Worm (Caenorhabditis elegans): ENCODE data around the gene Y52E8A.2.

The Y52E8A.2 gene

ce11 chrII:4320455-4320854 lies at the start of gene Y52E8A.2:
Y52E8A.2 (plus strand) TSS chrII:4320836.
- TF ChIP-seq hlh-8 (tag; optimal IDR thresholded peaks at IDR 0.05): no peak
- TF ChIP-seq nhr-11 (tag; optimal IDR thresholded peaks at IDR 0.05): no peak
- TF ChIP-seq nhr-232 (tag; optimal IDR thresholded peaks at IDR 0.05): no peak
- no peak for TF ChIP-seq pqm-1 (tag; optimal IDR thresholded peaks at IDR 0.05)
- TF ChIP-seq ceh-34 (tag; optimal IDR thresholded peaks at IDR 0.05): no peak
- no peak for TF ChIP-seq dve-1 (tag; optimal IDR thresholded peaks at IDR 0.05)
- TF ChIP-seq C38D4.7 (GFP tag; optimal IDR thresholded peaks at IDR 0.05): no peak
- no peak for TF ChIP-seq pha-2 (tag; optimal IDR thresholded peaks at IDR 0.05)
- TF ChIP-seq ceh-31 (tag; optimal IDR thresholded peaks at IDR 0.05): no peak
- no peak for TF ChIP-seq ceh-18 (tag; optimal IDR thresholded peaks at IDR 0.05)

- TF ChIP-seq sdc-2 (tag; optimal IDR thresholded peaks at IDR 0.05) (no peak), elt-2 (tag; optimal IDR thresholded peaks at IDR 0.05) (no peak), rnt-1 (tag; optimal IDR thresholded peaks at IDR 0.05) (no peak), syd-9 (tag; optimal IDR thresholded peaks at IDR 0.05) (no peak), ahr-1 (tag; optimal IDR thresholded peaks at IDR 0.05) (no peak), ceh-2 (tag; optimal IDR thresholded peaks at IDR 0.05) (no peak), ceh-34 (tag; optimal IDR thresholded peaks at IDR 0.05) (no peak), tbx-7 (tag; optimal IDR thresholded peaks at IDR 0.05) (no peak), ceh-6 (GFP tag; optimal IDR thresholded peaks at IDR 0.05) (no peak), tbx-2 (tag; optimal IDR thresholded peaks at IDR 0.05) (no peak), ceh-14 (tag; optimal IDR thresholded peaks at IDR 0.05) (no peak), ceh-45 (GFP tag; IDR thresholded peaks at IDR 0.05) (no peak), hlh-15 (tag; optimal IDR thresholded peaks at IDR 0.05) (no peak), ref-2 (tag; optimal IDR thresholded peaks at IDR 0.05) (no peak), ztf-16 (tag; optimal IDR thresholded peaks at IDR 0.05) (no peak), ama-1 (optimal IDR thresholded peaks at IDR 0.05) (no peak), mec-3 (tag; optimal IDR thresholded peaks at IDR 0.05; ENCODE audit: borderline replicate concordance) (no peak), che-1 (tag; optimal IDR thresholded peaks at IDR 0.05) (no peak), sox-4 (tag; optimal IDR thresholded peaks at IDR 0.05) (no peak)
Measured at ce11 chrII:4275637-4276252, 44.9 kb upstream of the Y52E8A.2 start, which contains the start of gene npr-42. npr-42 (plus strand) TSS chrII:4276202.

ce11 chrII:4276924-4277323 lies 43.7 kb upstream of the Y52E8A.2 start:
- no peak for TF ChIP-seq lin-11 (tag; optimal IDR thresholded peaks at IDR 0.05)
- no peak for TF ChIP-seq gmeb-2 (tag; optimal IDR thresholded peaks at IDR 0.05)
- no peak for TF ChIP-seq nhr-11 (tag; optimal IDR thresholded peaks at IDR 0.05)
- no peak for TF ChIP-seq hlh-15 (tag; optimal IDR thresholded peaks at IDR 0.05)
- peak; percentile 41 for TF ChIP-seq unc-42 (tag; optimal IDR thresholded peaks at IDR 0.05)

- TF ChIP-seq syd-9 (tag; optimal IDR thresholded peaks at IDR 0.05) (no peak), unc-55 (GFP tag; optimal IDR thresholded peaks at IDR 0.05) (no peak), ceh-45 (GFP tag; IDR thresholded peaks at IDR 0.05) (no peak), pros-1 (tag; optimal IDR thresholded peaks at IDR 0.05) (no peak), dve-1 (tag; optimal IDR thresholded peaks at IDR 0.05) (peak; percentile 80), fax-1 (tag; optimal IDR thresholded peaks at IDR 0.05) (no peak), hlh-6 (tag; optimal IDR thresholded peaks at IDR 0.05) (no peak), elt-2 (tag; optimal IDR thresholded peaks at IDR 0.05) (no peak), lin-11 (tag; optimal IDR thresholded peaks at IDR 0.05) (no peak)
Measured at ce11 chrII:4277639-4278038, 43.0 kb upstream of the Y52E8A.2 start.

- TF ChIP-seq fkh-10 (GFP tag; optimal IDR thresholded peaks at IDR 0.05) (no peak), ceh-6 (GFP tag; optimal IDR thresholded peaks at IDR 0.05) (no peak), unc-86 (tag; optimal IDR thresholded peaks at IDR 0.05) (no peak), pqm-1 (tag; optimal IDR thresholded peaks at IDR 0.05) (no peak), Y22D7AL.16 (tag; optimal IDR thresholded peaks at IDR 0.05) (no peak), ets-4 (tag; optimal IDR thresholded peaks at IDR 0.05) (no peak), ztf-16 (tag; optimal IDR thresholded peaks at IDR 0.05) (no peak), nhr-232 (tag; optimal IDR thresholded peaks at IDR 0.05) (no peak), syd-9 (tag; optimal IDR thresholded peaks at IDR 0.05) (no peak)
Measured at ce11 chrII:4281743-4282142, 38.9 kb upstream of the Y52E8A.2 start, which contains the start of gene C01F1.5. C01F1.5 (minus strand) TSS chrII:4281845.

Measured in whole organism, late embryonic.